Worm (Caenorhabditis elegans): ENCODE results near the gene sgnh-1.

ce11 chrIV:4877102-4877501 is 12.6 kb upstream of the sgnh-1 start, which contains the start of gene str-170:
- no peak for TF ChIP-seq snpc-4 (tag; optimal IDR thresholded peaks at IDR 0.05)
- no peak for TF ChIP-seq dve-1 (tag; optimal IDR thresholded peaks at IDR 0.05; ENCODE audit: insufficient read depth)
- no peak for TF ChIP-seq daf-16 (GFP tag; optimal IDR thresholded peaks at IDR 0.05)
- TF ChIP-seq daf-16 (tag; optimal IDR thresholded peaks at IDR 0.05): no peak
- no peak for TF ChIP-seq nhr-42 (GFP tag; IDR thresholded peaks at IDR 0.05)
- TF ChIP-seq nhr-28 (tag; optimal IDR thresholded peaks at IDR 0.05): no peak
- no peak for TF ChIP-seq F10B5.3 (tag; optimal IDR thresholded peaks at IDR 0.05)
- no peak for TF ChIP-seq ceh-82 (tag; optimal IDR thresholded peaks at IDR 0.05)
- no peak for TF ChIP-seq ama-1 (optimal IDR thresholded peaks at IDR 0.05)
- no peak for TF ChIP-seq nhr-77 (tag; optimal IDR thresholded peaks at IDR 0.05)
- no peak for TF ChIP-seq ZK546.5 (tag; optimal IDR thresholded peaks at IDR 0.05)
- TF ChIP-seq nhr-25 (tag; optimal IDR thresholded peaks at IDR 0.05; ENCODE audit: borderline replicate concordance, insufficient read depth): no peak
- TF ChIP-seq unc-62 (GFP tag; optimal IDR thresholded peaks at IDR 0.05 in 1 of 2): no peak
- TF ChIP-seq unc-62 (tag; optimal IDR thresholded peaks at IDR 0.05): no peak
- TF ChIP-seq T26A8.4 (GFP tag; IDR thresholded peaks at IDR 0.05): no peak
- TF ChIP-seq F44E2.7 (GFP tag; IDR thresholded peaks at IDR 0.05): no peak
